Worm (Caenorhabditis elegans) whole organism, L4 larva: ENCODE measurements around the gene fcd-2.

Source experiments
- D1046.2 ChIP-seq: fragments of 200-800 bp; sonication (Bioruptor generic); IDR thresholded peaks from 2 replicates; pipeline ENCODE4 v1.3.6; 2022; ENCODE audit warnings: missing genetic modification characterization, missing compliant biosample characterization
- F10B5.3 ChIP-seq: sonication (generic microtip); optimal IDR thresholded peaks from 2 replicates; lab custom pipeline; 2016; ENCODE audit warnings: mild to moderate bottlenecking, missing genetic modification characterization, missing compliant biosample characterization
- F26F4.8 ChIP-seq: fragments of 200-800 bp; sonication (Bioruptor generic); conservative IDR thresholded peaks from 2 replicates; pipeline ENCODE4 v1.3.6; 2022; ENCODE audit warnings: missing genetic modification characterization, missing compliant biosample characterization
- Y105C5A.15 ChIP-seq: fragments of 200-800 bp; sonication (Bioruptor generic); IDR thresholded peaks from 2 replicates; pipeline ENCODE4 v1.3.6; 2022; ENCODE audit warnings: missing genetic modification characterization, missing compliant biosample characterization
- Y5F2A.4 ChIP-seq: fragments of 200-800 bp; sonication (Bioruptor generic); optimal IDR thresholded peaks from 2 replicates; lab custom pipeline; 2018; ENCODE audit warnings: mild to moderate bottlenecking, missing genetic modification characterization, missing compliant biosample characterization
- aha-1 ChIP-seq: fragments of 150-350 bp; peaks from one replicate; lab custom pipeline; 2014; ENCODE audit warnings: missing biosample characterization, missing genetic modification characterization
- aly-2 ChIP-seq: sonication (generic microtip); optimal IDR thresholded peaks from 2 replicates; lab custom pipeline; 2018; ENCODE audit warnings: missing biosample characterization, missing genetic modification characterization
- ama-1 ChIP-seq: fragments of 150-350 bp; optimal IDR thresholded peaks from 2 replicates; lab custom pipeline; 2014; ENCODE audit warnings: inconsistent platforms, mixed read lengths
- arid-1 ChIP-seq: fragments of 200-800 bp; sonication (Bioruptor generic); conservative IDR thresholded peaks from 2 replicates; pipeline ENCODE4 v1.3.6; 2022; ENCODE audit warnings: missing genetic modification reagents, missing genetic modification characterization, missing compliant biosample characterization
- attf-4 ChIP-seq: sonication (generic microtip); optimal IDR thresholded peaks from 3 replicates; lab custom pipeline; 2017; ENCODE audit warnings: missing biosample characterization, missing genetic modification characterization
- ceh-28 ChIP-seq: fragments of 150-350 bp; optimal IDR thresholded peaks from 2 replicates; lab custom pipeline; 2014; ENCODE audit warnings: missing biosample characterization, missing genetic modification reagents, missing genetic modification characterization
- ceh-32 ChIP-seq: sonication (generic microtip); optimal IDR thresholded peaks from 2 replicates; lab custom pipeline; 2016; ENCODE audit warnings: mild to moderate bottlenecking, missing genetic modification characterization, missing compliant biosample characterization; ENCODE audit not compliant: poor library complexity
- ceh-62 ChIP-seq: sonication (generic microtip); optimal IDR thresholded peaks from 2 replicates; lab custom pipeline; 2017; ENCODE audit warnings: missing biosample characterization, missing genetic modification characterization
- ces-1 ChIP-seq: fragments of 150-350 bp; sonication (generic microtip); optimal IDR thresholded peaks from 4 replicates; lab custom pipeline; 2014; ENCODE audit warnings: missing biosample characterization, missing genetic modification reagents, missing genetic modification characterization
- ctbp-1 ChIP-seq: fragments of 200-800 bp; sonication (Bioruptor generic); IDR thresholded peaks from 2 replicates; pipeline ENCODE4 v1.3.6; 2022; ENCODE audit warnings: missing genetic modification reagents, missing genetic modification characterization, missing compliant biosample characterization
- daf-12 ChIP-seq: fragments of 150-350 bp; optimal IDR thresholded peaks from 2 replicates; lab custom pipeline; 2014; ENCODE audit warnings: missing biosample characterization, missing genetic modification reagents, missing genetic modification characterization
- daf-8 ChIP-seq: fragments of 200-800 bp; sonication (Bioruptor generic); IDR thresholded peaks from 2 replicates; pipeline ENCODE4 v1.3.6; 2022; ENCODE audit warnings: missing genetic modification characterization, missing compliant biosample characterization
- dmd-6 ChIP-seq: fragments of 200-800 bp; sonication (Bioruptor generic); IDR thresholded peaks from 2 replicates; pipeline ENCODE4 v1.3.6; 2022; ENCODE audit warnings: missing genetic modification reagents, missing genetic modification characterization, missing compliant biosample characterization
- dmd-9 ChIP-seq: fragments of 200-800 bp; sonication (Bioruptor generic); IDR thresholded peaks from 2 replicates; pipeline ENCODE4 v1.3.6; 2022; ENCODE audit warnings: missing genetic modification reagents, missing genetic modification characterization, missing compliant biosample characterization
- dve-1 ChIP-seq: sonication (generic microtip); optimal IDR thresholded peaks from 2 replicates; lab custom pipeline; 2017; ENCODE audit warnings: antibody characterized with exemption, mild to moderate bottlenecking, missing genetic modification characterization, missing compliant biosample characterization; ENCODE audit not compliant: insufficient read depth
- egl-43 ChIP-seq: fragments of 200-800 bp; sonication (Bioruptor generic); IDR thresholded peaks from 2 replicates; pipeline ENCODE4 v1.3.6; 2022; ENCODE audit warnings: missing genetic modification reagents, missing genetic modification characterization, missing compliant biosample characterization
- fkh-10 ChIP-seq: fragments of 150-350 bp; optimal IDR thresholded peaks from 2 replicates; lab custom pipeline; 2014; ENCODE audit warnings: missing biosample characterization, missing genetic modification reagents, missing genetic modification characterization
- hif-1 ChIP-seq, 2 experiments: sonication (generic microtip); optimal IDR thresholded peaks; 2 replicates each; lab custom pipeline; 2016 to 2017; ENCODE audit warnings: missing compliant biosample characterization in 2 of 2, missing genetic modification characterization in 2 of 2, missing genetic modification reagents in 2 of 2, missing genotype in 2 of 2, mild to moderate bottlenecking in 1 of 2
- hlh-11 ChIP-seq: fragments of 200-800 bp; sonication (Bioruptor generic); optimal IDR thresholded peaks from 2 replicates; lab custom pipeline; 2018; ENCODE audit warnings: mild to moderate bottlenecking, missing genetic modification characterization, missing compliant biosample characterization
- hlh-30 ChIP-seq: sonication (generic microtip); optimal IDR thresholded peaks from 2 replicates; lab custom pipeline; 2017; ENCODE audit warnings: antibody characterized with exemption, mild to moderate bottlenecking, missing genetic modification characterization, missing compliant biosample characterization; ENCODE audit not compliant: insufficient read depth
- hmg-1.1 ChIP-seq: fragments of 200-800 bp; sonication (Bioruptor generic); IDR thresholded peaks from 2 replicates; pipeline ENCODE4 v1.3.6; 2022; ENCODE audit warnings: missing genetic modification reagents, missing genetic modification characterization, missing compliant biosample characterization
- lin-13 ChIP-seq: fragments of 150-350 bp; optimal IDR thresholded peaks from 2 replicates; lab custom pipeline; 2014; ENCODE audit warnings: missing biosample characterization, missing genetic modification reagents, missing genetic modification characterization
- lin-38 ChIP-seq: fragments of 200-800 bp; sonication (Bioruptor generic); IDR thresholded peaks from 2 replicates; pipeline ENCODE4 v1.3.6; 2022; ENCODE audit warnings: missing genetic modification reagents, missing genetic modification characterization, missing compliant biosample characterization
- lsy-2 ChIP-seq, 2 experiments: fragments of 150-350 bp in 1 of 2; sonication (generic microtip) in 1 of 2; optimal IDR thresholded peaks; 2 replicates each; lab custom pipeline; 2014 to 2017; ENCODE audit warnings: missing biosample characterization in 2 of 2, missing genetic modification characterization in 2 of 2
- mep-1 ChIP-seq: fragments of 150-350 bp; sonication (generic microtip); optimal IDR thresholded peaks from 3 replicates; lab custom pipeline; 2014; ENCODE audit warnings: missing biosample characterization, missing genetic modification characterization
- mes-2 ChIP-seq: sonication (generic microtip); optimal IDR thresholded peaks from 2 replicates; lab custom pipeline; 2016; ENCODE audit warnings: missing genotype, mild to moderate bottlenecking, missing genetic modification characterization, missing compliant biosample characterization; ENCODE audit not compliant: poor library complexity, severe bottlenecking
- mxl-3 ChIP-seq: fragments of 200-800 bp; sonication (Bioruptor generic); optimal IDR thresholded peaks from 2 replicates; lab custom pipeline; 2018; ENCODE audit warnings: mild to moderate bottlenecking, missing genetic modification characterization, missing compliant biosample characterization
- nhr-11 ChIP-seq: fragments of 150-350 bp; optimal IDR thresholded peaks from 2 replicates; lab custom pipeline; 2014; ENCODE audit warnings: missing biosample characterization, missing genetic modification characterization
- nhr-237 ChIP-seq: sonication (generic microtip); optimal IDR thresholded peaks from 2 replicates; lab custom pipeline; 2017; ENCODE audit warnings: missing biosample characterization, missing genetic modification characterization
- nhr-28 ChIP-seq: fragments of 150-350 bp; optimal IDR thresholded peaks from 2 replicates; lab custom pipeline; 2014; ENCODE audit warnings: missing biosample characterization, missing genetic modification characterization
- nhr-41 ChIP-seq: fragments of 200-800 bp; sonication (Bioruptor generic); IDR thresholded peaks from 2 replicates; pipeline ENCODE4 v1.3.6; 2022; ENCODE audit warnings: missing genetic modification reagents, missing genetic modification characterization, missing compliant biosample characterization
- nhr-48 ChIP-seq: sonication (generic microtip); optimal IDR thresholded peaks from 2 replicates; lab custom pipeline; 2016; ENCODE audit warnings: mild to moderate bottlenecking, missing genetic modification characterization, missing compliant biosample characterization
- rbr-2 ChIP-seq: sonication (generic microtip); optimal IDR thresholded peaks from 2 replicates; lab custom pipeline; 2016; ENCODE audit warnings: missing genotype, missing genetic modification characterization, missing compliant biosample characterization
- saeg-2 ChIP-seq: fragments of 200-800 bp; sonication (Bioruptor generic); IDR thresholded peaks from 2 replicates; pipeline ENCODE4 v1.3.6; 2022; ENCODE audit warnings: missing genetic modification reagents, missing genetic modification characterization, missing compliant biosample characterization
- snpc-1.2 ChIP-seq: fragments of 200-800 bp; sonication (Bioruptor generic); IDR thresholded peaks from 2 replicates; pipeline ENCODE4 v1.3.6; 2022; ENCODE audit warnings: missing genetic modification reagents, missing genetic modification characterization, missing compliant biosample characterization
- tra-1 ChIP-seq: fragments of 200-800 bp; sonication (Bioruptor generic); IDR thresholded peaks from 2 replicates; pipeline ENCODE4 v1.3.6; 2022; ENCODE audit warnings: missing genetic modification reagents, missing genetic modification characterization, missing compliant biosample characterization
- unc-62 ChIP-seq, 3 experiments: fragments of 150-350 bp in 1 of 3; sonication (generic microtip); optimal IDR thresholded peaks in 2 of 3; peaks in 1 of 3; 1 replicate in 1 of 3; 2 replicates in 2 of 3; lab custom pipeline; 2014 to 2017; ENCODE audit warnings: missing biosample characterization in 3 of 3, missing genetic modification characterization in 3 of 3, missing genetic modification reagents in 3 of 3, missing genotype in 1 of 3
- zip-2 ChIP-seq: fragments of 150-350 bp; optimal IDR thresholded peaks from 2 replicates; lab custom pipeline; 2014; ENCODE audit warnings: missing biosample characterization, missing genetic modification characterization

fcd-2 gene

DNA sequence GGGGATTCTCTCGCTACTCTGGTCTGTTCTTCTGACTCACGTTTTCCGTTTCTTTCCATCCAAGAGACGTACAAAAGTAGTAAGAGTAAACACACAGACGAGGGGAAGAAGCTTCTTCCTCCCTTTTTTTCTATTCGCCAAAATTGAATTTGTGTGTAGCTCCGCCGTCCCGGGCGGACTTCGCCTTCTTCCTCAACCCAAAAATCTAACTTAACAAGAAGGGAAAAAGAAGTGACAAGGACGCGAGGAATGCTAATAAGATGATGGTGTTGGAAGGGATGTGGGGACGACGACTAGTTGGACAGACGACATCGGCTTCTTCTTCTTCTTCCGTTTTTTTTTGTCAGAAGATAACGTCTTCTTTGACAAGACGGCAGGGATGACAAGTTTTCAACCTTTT, 8.5 kb upstream of the fcd-2 start (continued):
- no peak for TF ChIP-seq F10B5.3 (tag; lab: Kevin White, UChicago)
- TF ChIP-seq egl-43 (GFP tag; lab: Robert Waterston, UW) = no peak
- no peak for TF ChIP-seq F26F4.8 (GFP tag; lab: Robert Waterston, UW)
- no peak for TF ChIP-seq tra-1 (GFP tag; lab: Robert Waterston, UW)
- TF ChIP-seq Y5F2A.4 = no peak
- TF ChIP-seq zip-2 = no peak
- no peak for TF ChIP-seq unc-62 (GFP tag; optimal IDR thresholded peaks at IDR 0.05 in 1 of 2; lab: Kevin White, UChicago)
- no peak for TF ChIP-seq unc-62 (tag; optimal IDR thresholded peaks at IDR 0.05; lab: Kevin White, UChicago)
- TF ChIP-seq daf-8 (GFP tag; lab: Robert Waterston, UW) = no peak
- no peak for TF ChIP-seq hlh-11
- TF ChIP-seq D1046.2 (GFP tag; lab: Robert Waterston, UW) = no peak
- no peak for TF ChIP-seq Y105C5A.15
- TF ChIP-seq rbr-2 = peak; percentile 25
- peak; percentile 17 for TF ChIP-seq mep-1 (tag; lab: Kevin White, UChicago)
- no peak for TF ChIP-seq ama-1 (lab: Kevin White, UChicago)
- TF ChIP-seq daf-12 (tag; lab: Kevin White, UChicago) = no peak
- TF ChIP-seq dve-1 (tag; lab: Kevin White, UChicago) = no peak
- no peak for TF ChIP-seq dmd-9 (GFP tag; lab: Robert Waterston, UW)
- TF ChIP-seq mxl-3 = no peak
- TF ChIP-seq aly-2 (tag; lab: Kevin White, UChicago) = no peak
- no peak for TF ChIP-seq ceh-28 (tag; lab: Kevin White, UChicago)
- TF ChIP-seq, all 104 proteins: peak for 8

ce11 chrIV:15020958-15021357, 4.6 kb upstream of the fcd-2 start:
- TF ChIP-seq hlh-30 (tag; lab: Kevin White, UChicago) (peak; percentile 49), ceh-28 (tag; lab: Kevin White, UChicago) (no peak), hlh-11 (no peak), rbr-2 (peak; percentile 45), dmd-6 (GFP tag; lab: Robert Waterston, UW) (0 out of 2 replicates have a peak, but pooled peaks have one; percentile 11), hmg-1.1 (GFP tag; lab: Robert Waterston, UW) (peak; percentile 44; the same call in 1 of the 2 replicates), saeg-2 (no peak), mes-2 (peak; percentile 34), snpc-1.2 (GFP tag; lab: Robert Waterston, UW) (no peak), nhr-28 (no peak), lsy-2 (tag; optimal IDR thresholded peaks at IDR 0.05; lab: Kevin White, UChicago) (peak in 1 of 2 experiments; percentile 16), ceh-62 (tag; lab: Kevin White, UChicago) (no peak), hif-1 (tag; optimal IDR thresholded peaks at IDR 0.05; lab: Kevin White, UChicago) (no peak), nhr-41 (GFP tag; lab: Robert Waterston, UW) (no peak), ces-1 (GFP tag; lab: Kevin White, UChicago) (peak; percentile 19), fkh-10 (GFP tag; lab: Kevin White, UChicago) (peak; percentile 64), D1046.2 (GFP tag; lab: Robert Waterston, UW) (no peak), attf-4 (no peak), arid-1 (GFP tag; lab: Robert Waterston, UW) (no peak), ctbp-1 (peak; percentile 48; the same call in 1 of the 2 replicates), nhr-11 (tag; lab: Kevin White, UChicago) (no peak), nhr-48 (no peak), lin-38 (no peak), ceh-32 (peak; percentile 5), lin-13 (GFP tag; lab: Kevin White, UChicago) (no peak), nhr-237 (tag; lab: Kevin White, UChicago) (no peak), mep-1 (tag; lab: Kevin White, UChicago) (peak; percentile 21), aha-1 (tag; lab: Kevin White, UChicago) (peak; percentile 44)
